Worm (Caenorhabditis elegans) whole organism, young adult: ENCODE data around the gene C34F6.12.

ENCODE experiments used
- B0019.2 ChIP-seq: fragments of 200-800 bp; sonication (Bioruptor generic); conservative IDR thresholded peaks from 2 replicates; pipeline ENCODE4 v1.3.6; 2022; ENCODE audit warnings: missing genetic modification reagents, missing genetic modification characterization, missing compliant biosample characterization
- ama-1 ChIP-seq, 3 experiments: fragments of 150-350 bp in 1 of 3; sonication (generic microtip) in 2 of 3; optimal IDR thresholded peaks; 2 replicates each; lab custom pipeline; 2014 to 2018; ENCODE audit warnings: missing biosample characterization in 2 of 3, missing genetic modification characterization in 2 of 3, missing genetic modification reagents in 2 of 3
- dpl-1 ChIP-seq: fragments of 150-350 bp; optimal IDR thresholded peaks from 2 replicates; lab custom pipeline; 2014; ENCODE audit warnings: missing biosample characterization, missing genetic modification reagents, missing genetic modification characterization
- egl-44 ChIP-seq: fragments of 200-800 bp; sonication (Bioruptor generic); IDR thresholded peaks from 2 replicates; pipeline ENCODE4 v1.3.6; 2022; ENCODE audit warnings: missing genetic modification reagents, missing genetic modification characterization, missing compliant biosample characterization
- egrh-3 ChIP-seq: fragments of 200-800 bp; sonication (Bioruptor generic); IDR thresholded peaks from 2 replicates; pipeline ENCODE4 v1.3.6; 2022; ENCODE audit warnings: missing genetic modification reagents, missing genetic modification characterization, missing compliant biosample characterization
- pha-4 ChIP-seq: fragments of 150-350 bp; sonication (generic microtip); optimal IDR thresholded peaks from 2 replicates; lab custom pipeline; 2014; ENCODE audit warnings: missing biosample characterization, missing genetic modification reagents, missing genetic modification characterization
- snpc-4 ChIP-seq, 5 experiments: fragments of 150-350 bp in 1 of 5; sonication (generic microtip) in 4 of 5; optimal IDR thresholded peaks; 2 replicates each; lab custom pipeline; 2014 to 2018; ENCODE audit warnings: missing genetic modification characterization in 5 of 5, missing biosample characterization in 3 of 5, antibody characterized with exemption in 2 of 5, mild to moderate bottlenecking in 2 of 5, missing compliant biosample characterization in 2 of 5, missing genotype in 2 of 5, moderate library complexity in 2 of 5, missing genetic modification reagents in 1 of 5
- unc-130 ChIP-seq: sonication (generic microtip); optimal IDR thresholded peaks from 2 replicates; lab custom pipeline; 2016; ENCODE audit warnings: missing genetic modification reagents, missing genetic modification characterization, missing compliant biosample characterization
- unc-62 ChIP-seq: fragments of 150-350 bp; optimal IDR thresholded peaks from 2 replicates; lab custom pipeline; 2014; ENCODE audit warnings: missing biosample characterization, missing genetic modification reagents, missing genetic modification characterization
- xnd-1 ChIP-seq: sonication (generic microtip); optimal IDR thresholded peaks from 2 replicates; lab custom pipeline; 2016; ENCODE audit warnings: missing genotype, missing genetic modification reagents, missing genetic modification characterization, missing compliant biosample characterization
- zfh-2 ChIP-seq: fragments of 200-800 bp; sonication (Bioruptor generic); conservative IDR thresholded peaks from 2 replicates; pipeline ENCODE4 v1.3.6; 2022; ENCODE audit warnings: missing genetic modification reagents, missing genetic modification characterization, missing compliant biosample characterization
- ztf-26 ChIP-seq: sonication (generic microtip); optimal IDR thresholded peaks from 2 replicates; lab custom pipeline; 2017; ENCODE audit warnings: missing genetic modification characterization, missing compliant biosample characterization
- ztf-6 ChIP-seq: fragments of 200-800 bp; sonication (Bioruptor generic); IDR thresholded peaks from 2 replicates; pipeline ENCODE4 v1.3.6; 2022; ENCODE audit warnings: missing genetic modification reagents, missing genetic modification characterization, missing compliant biosample characterization

DNA sequence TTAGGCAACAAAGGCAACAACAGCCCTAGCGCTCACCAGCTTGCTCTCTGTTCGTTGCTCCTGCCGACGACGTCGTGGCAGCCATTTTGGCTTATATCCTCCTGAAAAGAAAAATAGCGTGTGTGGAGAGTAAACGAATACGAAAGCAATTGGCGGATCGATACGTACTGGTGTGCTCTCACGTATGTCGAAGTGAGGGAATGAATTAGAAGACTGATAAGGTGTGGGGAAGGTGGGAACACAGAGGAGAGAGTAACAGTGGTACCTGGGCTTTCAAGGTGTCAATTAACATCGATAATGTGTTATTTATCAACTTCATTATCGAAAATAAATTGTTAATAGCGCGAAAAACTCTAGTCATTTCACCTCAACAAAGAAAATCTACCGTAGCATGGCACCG lies 17.7 kb downstream of the C34F6.12 start, which contains the start of gene C34F6.5:
- TF ChIP-seq zfh-2 (GFP tag; lab: Robert Waterston, UW) (no peak), unc-130 (GFP tag; lab: Kevin White, UChicago) (no peak), ztf-6 (no peak), egl-44 (no peak), egrh-3 (no peak), unc-62 (GFP tag; lab: Kevin White, UChicago) (no peak), dpl-1 (GFP tag; lab: Kevin White, UChicago) (no peak), ama-1 (optimal IDR thresholded peaks at IDR 0.05; lab: Kevin White, UChicago) (no peak), ama-1 (GFP tag; optimal IDR thresholded peaks at IDR 0.05; lab: Kevin White, UChicago) (no peak), pha-4 (tag; lab: Kevin White, UChicago) (no peak), ztf-26 (no peak), xnd-1 (tag; lab: Kevin White, UChicago) (no peak), snpc-4 (GFP tag; optimal IDR thresholded peaks at IDR 0.05; lab: Kevin White, UChicago) (no peak), snpc-4 (tag; optimal IDR thresholded peaks at IDR 0.05; lab: Kevin White, UChicago) (no peak), B0019.2 (GFP tag; lab: Robert Waterston, UW) (no peak)
